Worm (Caenorhabditis elegans): Measurements from ENCODE around the gene nhx-2.

nhx-2 gene

DNA sequence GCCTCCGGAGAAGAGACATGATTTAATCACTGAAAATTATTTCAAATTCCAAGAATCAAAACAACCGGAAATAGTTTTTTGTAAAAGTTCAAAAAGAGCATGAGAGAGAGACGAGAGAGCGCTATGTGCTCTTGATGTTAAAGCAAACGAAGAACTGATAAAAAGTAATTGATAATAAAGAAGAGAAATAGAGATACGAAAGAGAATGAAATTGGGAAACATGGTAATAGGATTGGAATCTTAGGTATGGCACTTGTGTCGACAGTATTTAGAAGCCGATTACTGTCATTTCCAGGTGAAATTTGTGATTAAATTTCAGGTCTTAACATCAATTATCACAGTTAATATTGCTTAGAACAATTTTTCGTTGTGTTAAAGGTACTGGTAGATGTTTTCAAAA lies at the start of gene nhx-2:
Gene nhx-2 (minus strand): TSS at position 29 of the 400 bp plus-strand sequence.
- TF ChIP-seq hmbx-1 (tag; optimal IDR thresholded peaks at IDR 0.05) = no peak
- no peak for TF ChIP-seq scrt-1 (GFP tag; IDR thresholded peaks at IDR 0.05)
- TF ChIP-seq sea-1 (GFP tag; conservative IDR thresholded peaks at IDR 0.05) = no peak
- TF ChIP-seq B0310.2 (tag; optimal IDR thresholded peaks at IDR 0.05) = no peak
- no peak for TF ChIP-seq pes-1 (GFP tag; IDR thresholded peaks at IDR 0.05)
- TF ChIP-seq hmg-4 (GFP tag; optimal IDR thresholded peaks at IDR 0.05) = no peak

DNA sequence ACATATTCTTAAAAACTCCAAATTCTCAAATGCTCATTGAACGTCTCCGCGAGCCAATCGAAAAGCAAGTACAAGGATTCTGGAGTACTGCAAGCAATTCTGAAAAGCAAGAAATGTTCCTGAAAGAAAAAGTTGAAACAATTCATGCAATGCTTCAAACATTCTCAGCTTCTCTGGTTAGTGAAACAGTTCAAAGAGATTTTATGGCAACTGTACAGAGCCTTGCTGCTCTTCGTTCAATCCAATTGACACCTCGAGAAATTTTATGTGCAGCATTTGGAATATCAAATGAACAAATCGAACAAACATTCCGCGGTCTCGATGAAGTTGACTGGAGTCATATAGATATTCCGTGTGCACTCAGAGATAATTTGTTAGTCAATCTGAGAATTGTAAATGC lies 43.0 kb upstream of the nhx-2 start:
- TF ChIP-seq ama-1 (optimal IDR thresholded peaks at IDR 0.05) (no peak), hnd-1 (tag; optimal IDR thresholded peaks at IDR 0.05) (no peak), F13C5.2 (tag; optimal IDR thresholded peaks at IDR 0.05) (no peak), ceh-13 (GFP tag; optimal IDR thresholded peaks at IDR 0.05) (no peak), flt-1 (GFP tag; IDR thresholded peaks at IDR 0.05) (no peak), tbx-11 (GFP tag; IDR thresholded peaks at IDR 0.05) (no peak), scrt-1 (GFP tag; IDR thresholded peaks at IDR 0.05) (no peak), ceh-36 (tag; optimal IDR thresholded peaks at IDR 0.05) (no peak), aly-1 (tag; optimal IDR thresholded peaks at IDR 0.05) (no peak), hmbx-1 (tag; optimal IDR thresholded peaks at IDR 0.05) (no peak), ets-7 (tag; optimal IDR thresholded peaks at IDR 0.05) (no peak), hmg-4 (GFP tag; optimal IDR thresholded peaks at IDR 0.05) (no peak), B0310.2 (tag; optimal IDR thresholded peaks at IDR 0.05) (no peak), sea-1 (GFP tag; conservative IDR thresholded peaks at IDR 0.05) (no peak)

DNA sequence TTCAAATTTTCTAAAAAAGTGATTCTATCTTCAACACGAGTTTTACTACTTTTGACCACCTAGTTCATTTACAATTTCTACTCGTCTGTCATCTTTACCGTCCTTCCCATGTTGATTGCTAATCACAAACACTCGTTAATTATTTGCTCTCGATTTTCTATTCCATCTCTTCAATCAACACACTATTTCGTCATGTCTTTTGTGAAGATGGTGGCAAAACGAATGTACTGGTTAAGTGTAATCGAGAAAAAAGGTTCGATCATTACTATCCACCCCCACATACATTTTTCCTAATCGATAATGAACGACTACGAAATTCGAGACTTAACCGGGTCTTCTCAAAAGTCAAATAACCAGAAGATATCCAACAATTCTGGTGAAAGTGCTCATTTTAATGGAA lies 30.8 kb upstream of the nhx-2 start, which contains the start of gene cpna-2:
Gene cpna-2 (plus strand): TSS at position 301 of the 400 bp plus-strand sequence.
- TF ChIP-seq scrt-1 (GFP tag; IDR thresholded peaks at IDR 0.05) (no peak), B0310.2 (tag; optimal IDR thresholded peaks at IDR 0.05) (no peak), tbx-37 (GFP tag; conservative IDR thresholded peaks at IDR 0.05) (no peak), hnd-1 (tag; optimal IDR thresholded peaks at IDR 0.05) (no peak), ets-7 (tag; optimal IDR thresholded peaks at IDR 0.05) (no peak)

DNA sequence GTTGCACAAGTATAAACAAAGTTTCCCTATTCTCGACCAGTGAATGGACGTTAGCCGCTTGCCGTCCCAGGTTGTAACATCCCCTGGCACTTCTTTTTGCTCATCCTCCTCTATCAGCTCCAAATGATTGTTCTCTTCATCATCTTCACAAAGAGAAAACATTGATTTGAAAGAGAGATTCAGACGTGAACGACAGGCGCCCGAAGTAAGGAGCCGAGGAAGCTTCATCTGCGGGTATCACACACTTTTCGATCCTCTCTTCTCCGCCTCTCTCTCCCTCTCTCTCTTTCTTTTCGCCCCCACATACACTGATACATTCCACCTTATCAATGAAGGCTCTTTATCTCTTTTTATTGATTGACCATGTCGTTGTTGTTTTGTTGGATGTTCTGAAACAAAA lies 29.0 kb upstream of the nhx-2 start:
- TF ChIP-seq sea-1 (GFP tag; conservative IDR thresholded peaks at IDR 0.05) = no peak
- TF ChIP-seq ama-1 (optimal IDR thresholded peaks at IDR 0.05) = no peak
- no peak for TF ChIP-seq F13C5.2 (tag; optimal IDR thresholded peaks at IDR 0.05)
- no peak for TF ChIP-seq aly-1 (tag; optimal IDR thresholded peaks at IDR 0.05)
- no peak for TF ChIP-seq hnd-1 (tag; optimal IDR thresholded peaks at IDR 0.05)
- no peak for TF ChIP-seq pes-1 (GFP tag; IDR thresholded peaks at IDR 0.05)
- no peak for TF ChIP-seq tra-4 (tag; optimal IDR thresholded peaks at IDR 0.05)
- TF ChIP-seq ceh-36 (tag; optimal IDR thresholded peaks at IDR 0.05) = no peak
- no peak for TF ChIP-seq ceh-13 (GFP tag; optimal IDR thresholded peaks at IDR 0.05)
- no peak for TF ChIP-seq scrt-1 (GFP tag; IDR thresholded peaks at IDR 0.05)
- TF ChIP-seq B0310.2 (tag; optimal IDR thresholded peaks at IDR 0.05) = no peak
- no peak for TF ChIP-seq ets-7 (tag; optimal IDR thresholded peaks at IDR 0.05)
- no peak for TF ChIP-seq hmbx-1 (tag; optimal IDR thresholded peaks at IDR 0.05)
- no peak for TF ChIP-seq flt-1 (GFP tag; IDR thresholded peaks at IDR 0.05)
- TF ChIP-seq hmg-4 (GFP tag; optimal IDR thresholded peaks at IDR 0.05) = no peak
- no peak for TF ChIP-seq tbx-37 (GFP tag; conservative IDR thresholded peaks at IDR 0.05)
- no peak for TF ChIP-seq tbx-11 (GFP tag; IDR thresholded peaks at IDR 0.05)

DNA sequence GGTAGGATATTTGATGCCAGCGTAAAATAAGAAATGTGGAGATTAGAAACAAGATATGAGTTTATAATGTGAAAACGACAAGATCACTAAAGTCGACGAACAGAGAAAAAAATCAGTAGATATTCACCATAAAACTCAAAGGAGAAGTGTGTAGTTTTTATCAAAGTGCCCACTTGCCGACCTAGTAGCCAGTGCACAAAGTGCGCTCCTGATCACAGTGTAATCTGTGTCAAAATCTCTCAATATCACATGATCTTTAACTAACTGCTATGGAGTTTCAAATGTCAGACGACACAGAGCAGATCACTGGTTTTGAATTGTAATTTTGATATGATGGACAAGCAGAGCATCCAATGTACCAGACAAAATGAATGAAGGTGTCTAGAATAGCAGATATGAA lies 26.7 kb upstream of the nhx-2 start:
- TF ChIP-seq hmbx-1 (tag; optimal IDR thresholded peaks at IDR 0.05) (no peak), tra-4 (tag; optimal IDR thresholded peaks at IDR 0.05) (no peak), pes-1 (GFP tag; IDR thresholded peaks at IDR 0.05) (no peak)

DNA sequence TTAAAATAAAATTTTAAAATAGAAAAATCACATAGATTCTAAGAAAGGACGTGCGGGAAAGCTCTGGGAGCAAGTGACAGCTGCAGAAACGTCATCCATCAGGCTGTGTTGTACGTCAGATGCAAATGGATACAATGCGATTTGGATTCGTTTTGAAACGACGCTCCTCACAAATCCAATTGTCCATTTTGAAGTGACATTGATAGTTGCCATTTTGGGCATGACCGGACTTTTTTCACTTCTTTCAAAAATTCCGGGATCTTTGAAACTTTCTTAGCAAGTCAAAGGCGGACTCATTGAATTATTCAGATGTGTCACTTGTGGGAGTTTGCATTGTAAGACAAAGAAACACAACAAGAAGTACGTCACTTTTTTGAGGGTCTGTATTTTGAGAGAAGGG lies 25.3 kb upstream of the nhx-2 start:
- TF ChIP-seq scrt-1 (GFP tag; IDR thresholded peaks at IDR 0.05) (no peak), aly-1 (tag; optimal IDR thresholded peaks at IDR 0.05) (no peak), ceh-36 (tag; optimal IDR thresholded peaks at IDR 0.05) (no peak), F13C5.2 (tag; optimal IDR thresholded peaks at IDR 0.05) (no peak), ets-7 (tag; optimal IDR thresholded peaks at IDR 0.05) (no peak), hmbx-1 (tag; optimal IDR thresholded peaks at IDR 0.05) (no peak), tra-4 (tag; optimal IDR thresholded peaks at IDR 0.05) (no peak), tbx-37 (GFP tag; conservative IDR thresholded peaks at IDR 0.05) (no peak), pes-1 (GFP tag; IDR thresholded peaks at IDR 0.05) (no peak), flt-1 (GFP tag; IDR thresholded peaks at IDR 0.05) (no peak), sea-1 (GFP tag; conservative IDR thresholded peaks at IDR 0.05) (no peak), tbx-11 (GFP tag; IDR thresholded peaks at IDR 0.05) (no peak), ceh-13 (GFP tag; optimal IDR thresholded peaks at IDR 0.05) (no peak), B0310.2 (tag; optimal IDR thresholded peaks at IDR 0.05) (no peak), hnd-1 (tag; optimal IDR thresholded peaks at IDR 0.05) (no peak), hmg-4 (GFP tag; optimal IDR thresholded peaks at IDR 0.05) (no peak), ama-1 (optimal IDR thresholded peaks at IDR 0.05) (no peak)

DNA sequence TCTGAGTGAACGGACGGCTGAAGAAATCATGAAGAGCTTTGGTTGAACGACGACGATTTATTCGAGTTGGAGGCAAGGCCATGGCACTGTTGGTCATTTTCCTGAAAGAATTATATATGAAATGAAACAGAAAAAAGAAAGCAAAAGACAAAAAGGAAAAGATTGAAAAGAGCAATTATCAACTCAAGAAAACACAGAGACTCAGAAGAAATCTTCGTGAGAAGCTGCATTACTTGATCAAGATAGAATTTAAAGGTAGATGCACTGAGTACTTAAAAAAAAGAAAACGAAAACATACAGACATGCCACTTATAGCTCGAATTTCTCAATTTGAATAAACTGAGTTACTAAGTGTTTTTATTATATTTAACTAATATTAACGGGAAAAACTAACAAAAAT lies 24.7 kb upstream of the nhx-2 start, which contains the start of gene cpna-5:
Gene cpna-5 (minus strand): TSS at position 101 of the 400 bp plus-strand sequence.
- TF ChIP-seq pes-1 (GFP tag; IDR thresholded peaks at IDR 0.05) = no peak
- TF ChIP-seq hnd-1 (tag; optimal IDR thresholded peaks at IDR 0.05) = no peak
- TF ChIP-seq tra-4 (tag; optimal IDR thresholded peaks at IDR 0.05) = no peak
- TF ChIP-seq flt-1 (GFP tag; IDR thresholded peaks at IDR 0.05) = no peak
- TF ChIP-seq hmbx-1 (tag; optimal IDR thresholded peaks at IDR 0.05) = no peak
- TF ChIP-seq sea-1 (GFP tag; conservative IDR thresholded peaks at IDR 0.05) = no peak
- no peak for TF ChIP-seq tbx-11 (GFP tag; IDR thresholded peaks at IDR 0.05)
- TF ChIP-seq F13C5.2 (tag; optimal IDR thresholded peaks at IDR 0.05) = no peak
- no peak for TF ChIP-seq ets-7 (tag; optimal IDR thresholded peaks at IDR 0.05)
- no peak for TF ChIP-seq ceh-13 (GFP tag; optimal IDR thresholded peaks at IDR 0.05)
- TF ChIP-seq B0310.2 (tag; optimal IDR thresholded peaks at IDR 0.05) = no peak
- TF ChIP-seq hmg-4 (GFP tag; optimal IDR thresholded peaks at IDR 0.05) = no peak
- TF ChIP-seq ama-1 (optimal IDR thresholded peaks at IDR 0.05) = no peak

DNA sequence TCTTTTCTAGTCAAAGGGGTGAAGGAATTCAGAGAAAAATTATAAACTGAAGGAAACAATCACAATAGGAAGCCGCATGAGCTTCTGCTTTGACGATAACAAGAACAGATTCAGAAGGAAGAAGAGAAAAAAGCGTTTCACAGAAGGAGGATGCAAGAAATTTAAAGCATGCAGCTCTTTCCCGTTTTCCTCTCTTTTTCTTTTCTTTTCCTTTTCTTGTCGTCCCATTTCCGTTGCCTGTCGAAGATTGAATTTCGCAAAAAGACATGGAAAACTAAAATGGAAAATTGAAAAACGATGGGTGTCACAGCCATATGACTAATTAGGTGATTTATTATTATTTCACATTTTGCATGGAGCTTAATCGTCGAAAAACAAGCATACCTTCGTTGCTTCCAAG lies 22.4 kb upstream of the nhx-2 start:
- TF ChIP-seq aly-1 (tag; optimal IDR thresholded peaks at IDR 0.05) = no peak

Measured in whole organism, early embryonic.